Worm (Caenorhabditis elegans) whole organism, mixed stage, embryonic: ENCODE measurements around the gene rps-16.

Source experiments
- M03D4.4 ChIP-seq: sonication (generic microtip); optimal IDR thresholded peaks from 2 replicates; lab custom pipeline; 2017; ENCODE audit warnings: mild to moderate bottlenecking, missing genetic modification characterization, missing compliant biosample characterization
- blmp-1 ChIP-seq: fragments of 150-350 bp; optimal IDR thresholded peaks from 2 replicates; lab custom pipeline; 2014; ENCODE audit warnings: missing biosample characterization, missing genetic modification characterization
- cnd-1 ChIP-seq: fragments of 200-800 bp; sonication (Bioruptor generic); optimal IDR thresholded peaks from 2 replicates; lab custom pipeline; 2018; ENCODE audit warnings: mild to moderate bottlenecking, missing genetic modification characterization, missing compliant biosample characterization
- elt-3 ChIP-seq: fragments of 150-350 bp; optimal IDR thresholded peaks from 2 replicates; lab custom pipeline; 2014; ENCODE audit warnings: missing biosample characterization, missing genetic modification characterization
- lin-13 ChIP-seq: fragments of 150-350 bp; optimal IDR thresholded peaks from 2 replicates; lab custom pipeline; 2014; ENCODE audit warnings: missing biosample characterization, missing genetic modification characterization
- lsy-2 ChIP-seq: fragments of 150-350 bp; optimal IDR thresholded peaks from 2 replicates; lab custom pipeline; 2014; ENCODE audit warnings: missing biosample characterization, missing genetic modification characterization
- nhr-12 ChIP-seq: fragments of 150-350 bp; optimal IDR thresholded peaks from 2 replicates; lab custom pipeline; 2014; ENCODE audit warnings: missing biosample characterization, missing genetic modification characterization
- nhr-2 ChIP-seq: fragments of 150-350 bp; optimal IDR thresholded peaks from 2 replicates; lab custom pipeline; 2014; ENCODE audit warnings: missing biosample characterization, missing genetic modification characterization
- nhr-237 ChIP-seq: fragments of 150-350 bp; optimal IDR thresholded peaks from 2 replicates; lab custom pipeline; 2014; ENCODE audit warnings: missing biosample characterization, missing genetic modification characterization
- nhr-76 ChIP-seq: sonication (generic microtip); optimal IDR thresholded peaks from 2 replicates; lab custom pipeline; 2017; ENCODE audit warnings: missing biosample characterization, missing genetic modification characterization
- snpc-4 ChIP-seq: fragments of 150-350 bp; optimal IDR thresholded peaks from 2 replicates; lab custom pipeline; 2014; ENCODE audit warnings: missing biosample characterization, missing genetic modification characterization
- unc-62 ChIP-seq: fragments of 150-350 bp; optimal IDR thresholded peaks from 2 replicates; lab custom pipeline; 2014; ENCODE audit warnings: missing biosample characterization, missing genetic modification reagents, missing genetic modification characterization

DNA sequence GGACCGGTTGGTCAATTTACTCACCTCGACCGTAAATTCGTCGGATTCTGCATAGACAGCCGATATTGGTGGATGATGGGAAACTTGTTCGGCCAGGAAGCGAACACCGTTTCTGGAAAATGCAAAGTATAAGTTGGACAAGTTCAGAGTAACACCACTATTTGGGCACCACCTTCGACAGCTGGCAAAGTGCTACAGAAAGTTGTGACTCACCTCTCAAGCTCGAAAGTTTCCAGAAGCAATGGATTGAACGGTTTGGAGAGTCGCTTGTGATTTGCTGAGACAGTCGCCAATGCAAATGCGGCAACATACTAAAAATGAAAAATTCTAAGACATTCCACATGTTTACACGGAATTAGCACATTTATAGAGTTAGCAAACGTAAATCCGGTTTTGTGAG is 13.0 kb upstream of the rps-16 start:
- no peak for TF ChIP-seq M03D4.4 (tag; lab: Kevin White, UChicago)
- TF ChIP-seq nhr-76 (tag; lab: Kevin White, UChicago): no peak
- TF ChIP-seq lsy-2 (tag; lab: Kevin White, UChicago): no peak
- no peak for TF ChIP-seq snpc-4 (tag; lab: Kevin White, UChicago)
- TF ChIP-seq nhr-237 (tag; lab: Kevin White, UChicago): no peak
- no peak for TF ChIP-seq cnd-1 (tag; lab: Kevin White, UChicago)
- no peak for TF ChIP-seq blmp-1
- no peak for TF ChIP-seq elt-3 (tag; lab: Kevin White, UChicago)
- TF ChIP-seq nhr-12: no peak
- TF ChIP-seq lin-13: no peak
- TF ChIP-seq nhr-2 (tag; lab: Kevin White, UChicago): no peak
- no peak for TF ChIP-seq unc-62 (GFP tag; lab: Kevin White, UChicago)
